Worm (Caenorhabditis elegans) whole organism, young adult: ENCODE results near the gene nyn-3.

Source experiments
- B0261.1 ChIP-seq: sonication (generic microtip); optimal IDR thresholded peaks from 2 replicates; lab custom pipeline; 2016; ENCODE audit warnings: mild to moderate bottlenecking, missing genetic modification characterization, moderate library complexity, missing compliant biosample characterization
- F49E8.2 ChIP-seq: sonication (generic microtip); optimal IDR thresholded peaks from 3 replicates; lab custom pipeline; 2017; ENCODE audit warnings: missing genetic modification characterization, mild to moderate bottlenecking, missing compliant biosample characterization, antibody characterized with exemption, moderate library complexity; ENCODE audit not compliant: insufficient read depth
- F55B11.4 ChIP-seq: sonication (generic microtip); optimal IDR thresholded peaks from 2 replicates; lab custom pipeline; 2016; ENCODE audit warnings: missing compliant biosample characterization, missing genetic modification characterization, borderline replicate concordance; ENCODE audit not compliant: insufficient read depth
- K12H6.12 ChIP-seq: fragments of 200-800 bp; sonication (Bioruptor generic); optimal IDR thresholded peaks from 2 replicates; lab custom pipeline; 2018; ENCODE audit warnings: mild to moderate bottlenecking, missing genetic modification characterization, missing compliant biosample characterization
- T26A5.8 ChIP-seq: sonication (generic microtip); optimal IDR thresholded peaks from 2 replicates; lab custom pipeline; 2016; ENCODE audit warnings: missing genetic modification characterization, missing compliant biosample characterization
- bed-1 ChIP-seq: fragments of 200-800 bp; sonication (Bioruptor generic); IDR thresholded peaks from 2 replicates; pipeline ENCODE4 v1.3.6; 2022; ENCODE audit warnings: missing genetic modification reagents, missing genetic modification characterization, missing compliant biosample characterization
- ccch-3 ChIP-seq: fragments of 200-800 bp; sonication (Bioruptor generic); optimal IDR thresholded peaks from 2 replicates; lab custom pipeline; 2018; ENCODE audit warnings: mild to moderate bottlenecking, missing genetic modification characterization, missing compliant biosample characterization
- ceh-100 ChIP-seq: fragments of 200-800 bp; sonication (Bioruptor generic); IDR thresholded peaks from 2 replicates; pipeline ENCODE4 v1.3.6; 2022; ENCODE audit warnings: missing genetic modification reagents, missing genetic modification characterization, missing compliant biosample characterization
- lag-1 ChIP-seq: fragments of 200-800 bp; sonication (Bioruptor generic); IDR thresholded peaks from 2 replicates; pipeline ENCODE4 v1.3.6; 2022; ENCODE audit warnings: missing genetic modification reagents, missing genetic modification characterization, missing compliant biosample characterization
- mcd-1 ChIP-seq: fragments of 200-800 bp; sonication (Bioruptor generic); IDR thresholded peaks from 2 replicates; pipeline ENCODE4 v1.3.6; 2022; ENCODE audit warnings: missing genetic modification reagents, missing genetic modification characterization, missing compliant biosample characterization
- mel-28 ChIP-seq: sonication (generic microtip); optimal IDR thresholded peaks from 2 replicates; lab custom pipeline; 2016; ENCODE audit warnings: borderline replicate concordance, mild to moderate bottlenecking, missing genetic modification characterization, missing compliant biosample characterization
- nfya-1 ChIP-seq: sonication (generic microtip); optimal IDR thresholded peaks from 2 replicates; lab custom pipeline; 2017; ENCODE audit warnings: antibody characterized with exemption, missing compliant biosample characterization, missing genetic modification characterization, borderline replicate concordance; ENCODE audit not compliant: insufficient read depth
- unc-62 ChIP-seq: fragments of 150-350 bp; optimal IDR thresholded peaks from 2 replicates; lab custom pipeline; 2014; ENCODE audit warnings: missing biosample characterization, missing genetic modification reagents, missing genetic modification characterization

ce11 chrII:6263685-6264084, 28.7 kb downstream of the nyn-3 start, which contains the start of gene F13H8.3:
- TF ChIP-seq unc-62 (GFP tag; lab: Kevin White, UChicago) (no peak), ceh-100 (no peak), K12H6.12 (tag; lab: Kevin White, UChicago) (no peak), bed-1 (no peak), mel-28 (tag; lab: Kevin White, UChicago) (no peak), F55B11.4 (tag; lab: Kevin White, UChicago) (no peak), ccch-3 (GFP tag; lab: Kevin White, UChicago) (no peak), T26A5.8 (tag; lab: Kevin White, UChicago) (no peak), F49E8.2 (no peak), lag-1 (GFP tag; lab: Robert Waterston, UW) (no peak), mcd-1 (GFP tag; lab: Robert Waterston, UW) (no peak), nfya-1 (tag; lab: Kevin White, UChicago) (no peak), B0261.1 (tag; lab: Kevin White, UChicago) (no peak)
